Worm (Caenorhabditis elegans): ENCODE measurements around the gene Y61A9LA.4.

ce11 chrV:4559701-4560100 lies 840 bp upstream of the Y61A9LA.4 start, which contains the start of gene Y61A9LA.7:
- TF ChIP-seq ama-1 (optimal IDR thresholded peaks at IDR 0.05): no peak
- no peak for TF ChIP-seq syd-9 (tag; optimal IDR thresholded peaks at IDR 0.05)
- no peak for TF ChIP-seq ceh-2 (tag; optimal IDR thresholded peaks at IDR 0.05)

Measured in whole organism, late embryonic.